Fruit fly (Drosophila melanogaster): ENCODE data around the gene Akap200.
A peak's percentile ranks its signal among the peaks of the same experiment; 100 is the strongest.

The Akap200 gene

DNA sequence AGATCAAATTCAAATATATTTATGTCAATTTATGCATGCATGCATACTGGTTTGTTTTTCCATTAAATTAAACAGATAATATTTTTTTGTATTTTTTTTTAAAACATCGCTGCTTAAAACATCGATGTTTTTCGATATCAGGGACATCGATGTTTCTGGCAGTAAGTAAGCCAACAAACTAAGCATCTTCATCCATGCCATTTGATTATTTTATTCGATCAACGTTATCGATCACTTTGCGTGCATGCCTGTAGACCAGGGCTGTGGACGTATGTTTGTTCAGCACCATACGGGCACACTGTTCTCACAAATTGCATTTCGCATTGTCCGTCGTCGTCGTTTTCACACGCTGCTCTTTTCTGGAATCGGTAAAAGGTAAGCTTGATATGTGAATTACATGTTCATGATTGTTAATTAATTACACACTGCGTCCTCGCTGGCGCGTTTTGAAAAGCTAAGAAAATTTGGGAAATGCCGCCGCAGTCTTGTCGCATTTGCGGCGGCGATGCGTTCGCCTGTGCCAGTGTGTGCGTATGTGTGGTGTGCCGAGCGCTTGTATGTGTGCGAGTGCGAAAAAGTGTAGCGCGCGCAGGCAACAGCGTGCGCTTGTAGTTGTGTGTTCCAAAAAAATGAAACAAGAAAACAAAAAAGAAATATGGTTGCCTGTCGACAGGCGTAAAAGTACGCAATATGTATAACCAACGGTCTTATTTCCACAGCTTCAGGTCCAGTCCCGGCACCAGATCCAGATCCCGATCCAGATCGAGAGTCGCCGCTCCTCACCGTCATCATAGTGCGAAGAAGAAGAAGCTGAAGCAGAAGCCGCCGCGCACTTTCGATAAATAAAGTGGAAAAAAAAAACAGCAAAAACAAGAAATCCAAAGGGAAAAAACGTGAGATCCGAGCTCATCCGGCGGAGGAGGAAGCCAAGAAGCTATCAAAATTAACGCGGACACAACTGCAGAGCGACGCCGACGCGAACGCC, 11.9 kb upstream of the Akap200 start, which contains the start of gene emb (continued):
- peak; percentile 17; the same call in 1 of the 2 replicates for TF ChIP-seq chm (GFP tag; IDR thresholded peaks at IDR 0.05)
- TF ChIP-seq gfzf (GFP tag; optimal IDR thresholded peaks at IDR 0.05): peak; percentile 69
- no peak for TF ChIP-seq CG11696 (GFP tag; IDR thresholded peaks at IDR 0.05)
- TF ChIP-seq Atf-2 (GFP tag; optimal IDR thresholded peaks at IDR 0.05): peak; percentile 18
- TF ChIP-seq CG4707 (GFP tag; optimal IDR thresholded peaks at IDR 0.05): no peak
- no peak for TF ChIP-seq wek (GFP tag; optimal IDR thresholded peaks at IDR 0.05)
- peak; percentile 99 for TF ChIP-seq tna (GFP tag; IDR thresholded peaks at IDR 0.05; ENCODE audit: partially characterized antibody)
- no peak for TF ChIP-seq pros (GFP tag; optimal IDR thresholded peaks at IDR 0.05)
- no peak for TF ChIP-seq CG8281 (tag; optimal IDR thresholded peaks at IDR 0.05)
- TF ChIP-seq cas (GFP tag; IDR thresholded peaks at IDR 0.05): peak; percentile 18; the same call in 1 of the 2 replicates
- TF ChIP-seq Fer3 (tag; optimal IDR thresholded peaks at IDR 0.05): peak; percentile 30
- TF ChIP-seq CG6654 (GFP tag; optimal IDR thresholded peaks at IDR 0.05): no peak
- peak; percentile 32 for TF ChIP-seq CG1792 (GFP tag; optimal IDR thresholded peaks at IDR 0.05)
- no peak for TF ChIP-seq CG1529 (GFP tag; optimal IDR thresholded peaks at IDR 0.05)
- TF ChIP-seq BtbVII (GFP tag; optimal IDR thresholded peaks at IDR 0.05): no peak
- peak; percentile 47 for TF ChIP-seq CG15601 (tag; optimal IDR thresholded peaks at IDR 0.05)
- TF ChIP-seq CG9876 (GFP tag; optimal IDR thresholded peaks at IDR 0.05): peak; percentile 25
- peak; percentile 47 for TF ChIP-seq CG3995 (GFP tag; optimal IDR thresholded peaks at IDR 0.05)
- TF ChIP-seq Hsf (GFP tag; optimal IDR thresholded peaks at IDR 0.05): peak; percentile 40
- TF ChIP-seq luna (GFP tag; optimal IDR thresholded peaks at IDR 0.05): no peak
- TF ChIP-seq tap (tag; optimal IDR thresholded peaks at IDR 0.05): no peak
- TF ChIP-seq slou (GFP tag; optimal IDR thresholded peaks at IDR 0.05): peak; percentile 2
- peak; percentile 57; the same call in 1 of the 2 replicates for TF ChIP-seq sob (GFP tag; IDR thresholded peaks at IDR 0.05)
- TF ChIP-seq rib (GFP tag; IDR thresholded peaks at IDR 0.05): peak; percentile 75
- TF ChIP-seq Ets65A (GFP tag): peak; percentile 94
- TF ChIP-seq Chrac-16 (GFP tag; optimal IDR thresholded peaks at IDR 0.05): peak; percentile 56
- peak; percentile 61 for TF ChIP-seq CG4617 (GFP tag; optimal IDR thresholded peaks at IDR 0.05; ENCODE audit: borderline replicate concordance)
- no peak for TF ChIP-seq CG31365 (tag; optimal IDR thresholded peaks at IDR 0.05)
- no peak for TF ChIP-seq CG7372 (GFP tag; IDR thresholded peaks at IDR 0.05)
- TF ChIP-seq CG34376 (GFP tag; optimal IDR thresholded peaks at IDR 0.05): peak; percentile 24
- TF ChIP-seq CG16815 (GFP tag; optimal IDR thresholded peaks at IDR 0.05): no peak
- TF ChIP-seq Elba2 (GFP tag; optimal IDR thresholded peaks at IDR 0.05): peak; percentile 14
- no peak for TF ChIP-seq gro (GFP tag; optimal IDR thresholded peaks at IDR 0.05)
- TF ChIP-seq CG15269 (tag; optimal IDR thresholded peaks at IDR 0.05): no peak
- peak; percentile 68 for TF ChIP-seq phol (tag; optimal IDR thresholded peaks at IDR 0.05)
- no peak for TF ChIP-seq en (GFP tag; optimal IDR thresholded peaks at IDR 0.05)
- TF ChIP-seq zfh2 (GFP tag; optimal IDR thresholded peaks at IDR 0.05): peak; percentile 60
- TF ChIP-seq CG2875 (GFP tag; optimal IDR thresholded peaks at IDR 0.05): no peak
- no peak for TF ChIP-seq pan (optimal IDR thresholded peaks at IDR 0.05)
- TF ChIP-seq pan (GFP tag; optimal IDR thresholded peaks at IDR 0.05 in 1 of 2, IDR thresholded peaks at IDR 0.05 in 1 of 2): peak in 1 of 2 experiments; percentile 42
- no peak for TF ChIP-seq CG10147 (GFP tag; optimal IDR thresholded peaks at IDR 0.05)
- TF ChIP-seq CG7839 (tag; optimal IDR thresholded peaks at IDR 0.05): no peak
- no peak for TF ChIP-seq Jarid2 (GFP tag; optimal IDR thresholded peaks at IDR 0.05)
- no peak for TF ChIP-seq CG43689 (GFP tag; IDR thresholded peaks at IDR 0.05)
- TF ChIP-seq danr (GFP tag; IDR thresholded peaks at IDR 0.05): no peak
- TF ChIP-seq fu2 (GFP tag; optimal IDR thresholded peaks at IDR 0.05): peak; percentile 64
- TF ChIP-seq E2f1 (GFP tag; IDR thresholded peaks at IDR 0.05): no peak
- no peak for TF ChIP-seq scrt (GFP tag; optimal IDR thresholded peaks at IDR 0.05)
- peak; percentile 90 for TF ChIP-seq HmgD (GFP tag; optimal IDR thresholded peaks at IDR 0.05)

Measured in whole organism, embryonic.